Worm (Caenorhabditis elegans): ENCODE results near the gene F36D4.5.

DNA sequence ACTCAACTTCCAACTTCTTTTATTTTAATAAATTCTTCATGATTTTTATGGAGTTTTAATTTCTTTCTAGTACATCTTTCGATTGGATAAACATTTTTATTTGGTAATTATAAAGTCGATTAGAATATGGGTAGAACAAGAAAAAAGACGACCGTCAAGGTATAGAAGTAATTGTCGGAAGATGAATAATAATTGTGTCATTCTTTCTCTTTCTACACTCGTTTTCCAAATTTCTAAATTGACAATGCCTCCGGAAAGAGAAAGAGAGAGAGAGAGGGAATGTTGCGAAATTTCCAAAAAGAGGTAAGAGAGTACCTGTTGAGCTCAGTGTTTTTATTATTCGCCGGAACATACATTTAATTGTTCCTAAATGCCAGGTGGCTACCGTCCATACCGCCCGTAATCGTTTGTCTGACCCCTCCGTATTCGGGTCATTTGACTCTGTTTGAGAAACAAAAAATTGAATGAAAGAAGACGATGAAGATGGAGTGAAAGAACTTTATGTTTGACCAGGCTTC lies 43.7 kb downstream of the F36D4.5 start, which contains the start of gene E02C12.12:
- TF ChIP-seq hmbx-1 (tag; optimal IDR thresholded peaks at IDR 0.05) (no peak), tbx-37 (GFP tag; conservative IDR thresholded peaks at IDR 0.05) (no peak), flt-1 (GFP tag; IDR thresholded peaks at IDR 0.05) (no peak), B0310.2 (tag; optimal IDR thresholded peaks at IDR 0.05) (no peak), ceh-13 (GFP tag; optimal IDR thresholded peaks at IDR 0.05) (no peak)

Measured in whole organism, early embryonic.